Fruit fly (Drosophila melanogaster) whole organism, embryonic: ENCODE results near the gene dgrn.

Experiments
- Atf-2 ChIP-seq: fragments of 200-800 bp; sonication (Bioruptor generic); optimal IDR thresholded peaks from 2 replicates; lab custom pipeline; 2016; ENCODE audit warnings: missing biosample characterization, missing genetic modification characterization
- Bteb2 ChIP-seq: fragments of 200-800 bp; sonication (Bioruptor generic); optimal IDR thresholded peaks from 2 replicates; lab custom pipeline; 2016; ENCODE audit warnings: missing biosample characterization, missing genetic modification characterization
- CG10209 ChIP-seq: fragments of 200-800 bp; sonication (Bioruptor generic); optimal IDR thresholded peaks from 3 replicates; lab custom pipeline; 2017; ENCODE audit warnings: missing biosample characterization, mild to moderate bottlenecking, missing genetic modification characterization, missing genetic modification reagents
- CG10267 ChIP-seq: fragments of 200-800 bp; sonication (Bioruptor generic); optimal IDR thresholded peaks from 2 replicates; lab custom pipeline; 2018; ENCODE audit warnings: missing biosample characterization, mild to moderate bottlenecking, missing genetic modification characterization, moderate library complexity
- CG10462 ChIP-seq: fragments of 200-800 bp; sonication (Bioruptor generic); optimal IDR thresholded peaks from 2 replicates; lab custom pipeline; 2016; ENCODE audit warnings: missing biosample characterization, missing genetic modification characterization
- CG10959 ChIP-seq: fragments of 200-800 bp; sonication (Bioruptor generic); IDR thresholded peaks from 2 replicates; pipeline ENCODE4 v1.3.6; 2022; ENCODE audit warnings: missing biosample characterization, missing genetic modification characterization
- CG12299 ChIP-seq: fragments of 200-800 bp; sonication (Bioruptor generic); optimal IDR thresholded peaks from 2 replicates; lab custom pipeline; 2018; ENCODE audit warnings: missing biosample characterization, mild to moderate bottlenecking, missing genetic modification characterization
- CG1233 ChIP-seq: fragments of 200-800 bp; sonication (Bioruptor generic); optimal IDR thresholded peaks from 4 replicates; lab custom pipeline; 2018; ENCODE audit warnings: missing biosample characterization, mild to moderate bottlenecking, missing genetic modification characterization
- CG12391 ChIP-seq: fragments of 200-800 bp; sonication (Bioruptor generic); optimal IDR thresholded peaks from 3 replicates; lab custom pipeline; 2018; ENCODE audit warnings: missing biosample characterization, mild to moderate bottlenecking, missing genetic modification characterization, moderate library complexity
- CG13894 ChIP-seq: fragments of 200-800 bp; sonication (Bioruptor generic); optimal IDR thresholded peaks from 3 replicates; lab custom pipeline; 2018; ENCODE audit warnings: missing biosample characterization, mild to moderate bottlenecking, missing genetic modification characterization, moderate library complexity
- CG14441 ChIP-seq: fragments of 200-800 bp; sonication (Bioruptor generic); IDR thresholded peaks from 2 replicates; pipeline ENCODE4 v1.3.6; 2022; ENCODE audit warnings: missing biosample characterization, missing genetic modification characterization
- CG14667 ChIP-seq: fragments of 200-800 bp; sonication (Bioruptor generic); IDR thresholded peaks from 2 replicates; pipeline ENCODE4 v1.3.6; 2022; ENCODE audit warnings: missing biosample characterization, missing genetic modification characterization
- CG15269 ChIP-seq: fragments of 200-800 bp; sonication (Bioruptor generic); optimal IDR thresholded peaks from 2 replicates; lab custom pipeline; 2018; ENCODE audit warnings: missing biosample characterization, mild to moderate bottlenecking, missing genetic modification characterization, moderate library complexity
- CG1603 ChIP-seq: fragments of 200-800 bp; sonication (Bioruptor generic); optimal IDR thresholded peaks from 2 replicates; lab custom pipeline; 2019; ENCODE audit warnings: missing biosample characterization, mild to moderate bottlenecking, missing genetic modification characterization, moderate library complexity
- CG16815 ChIP-seq: fragments of 200-800 bp; sonication (Bioruptor generic); optimal IDR thresholded peaks from 3 replicates; lab custom pipeline; 2017; ENCODE audit warnings: missing biosample characterization, mild to moderate bottlenecking, missing genetic modification characterization
- CG17385 ChIP-seq: fragments of 200-800 bp; sonication (Bioruptor generic); optimal IDR thresholded peaks from 3 replicates; lab custom pipeline; 2018; ENCODE audit warnings: missing biosample characterization, mild to moderate bottlenecking, missing genetic modification characterization
- CG2202 ChIP-seq: fragments of 200-800 bp; sonication (Bioruptor generic); optimal IDR thresholded peaks from 2 replicates; lab custom pipeline; 2018; ENCODE audit warnings: missing biosample characterization, mild to moderate bottlenecking, missing genetic modification characterization
- CG2875 ChIP-seq: fragments of 200-800 bp; sonication (Bioruptor generic); optimal IDR thresholded peaks from 2 replicates; lab custom pipeline; 2017; ENCODE audit warnings: missing biosample characterization, mild to moderate bottlenecking, missing genetic modification characterization, missing genetic modification reagents
- CG30403 ChIP-seq: fragments of 200-800 bp; sonication (Bioruptor generic); optimal IDR thresholded peaks from 3 replicates; lab custom pipeline; 2016; ENCODE audit warnings: missing biosample characterization, missing genetic modification characterization
- CG30431 ChIP-seq: fragments of 200-800 bp; sonication (Bioruptor generic); optimal IDR thresholded peaks from 2 replicates; lab custom pipeline; 2017; ENCODE audit warnings: missing biosample characterization, missing genetic modification characterization
- CG31365 ChIP-seq: fragments of 200-800 bp; sonication (Bioruptor generic); optimal IDR thresholded peaks from 2 replicates; lab custom pipeline; 2018; ENCODE audit warnings: missing biosample characterization, mild to moderate bottlenecking, missing genetic modification characterization
- CG4404 ChIP-seq: fragments of 200-800 bp; sonication (Bioruptor generic); IDR thresholded peaks from 2 replicates; pipeline ENCODE4 v1.3.6; 2022; ENCODE audit warnings: missing biosample characterization, missing genetic modification characterization
- CG4820 ChIP-seq: fragments of 200-800 bp; sonication (Bioruptor generic); optimal IDR thresholded peaks from 3 replicates; lab custom pipeline; 2016; ENCODE audit warnings: missing biosample characterization, missing genetic modification characterization
- CG6254 ChIP-seq: fragments of 200-800 bp; sonication (Bioruptor generic); optimal IDR thresholded peaks from 3 replicates; lab custom pipeline; 2017; ENCODE audit warnings: mild to moderate bottlenecking, missing biosample characterization, missing genetic modification reagents, missing genetic modification characterization
- CG6272 ChIP-seq: fragments of 200-800 bp; sonication (Bioruptor generic); IDR thresholded peaks from 2 replicates; pipeline ENCODE4 v1.3.6; 2022; ENCODE audit warnings: missing biosample characterization, missing genetic modification characterization
- CG7271 ChIP-seq: fragments of 200-800 bp; sonication (Bioruptor generic); optimal IDR thresholded peaks from 2 replicates; lab custom pipeline; 2018; ENCODE audit warnings: missing biosample characterization, mild to moderate bottlenecking, missing genetic modification characterization, moderate library complexity
- CG8924 ChIP-seq: fragments of 200-800 bp; optimal IDR thresholded peaks from 3 replicates; lab custom pipeline; 2019; ENCODE audit warnings: missing biosample characterization, mild to moderate bottlenecking, missing genetic modification characterization, moderate library complexity
- Dad ChIP-seq: fragments of 200-800 bp; sonication (Bioruptor generic); optimal IDR thresholded peaks from 3 replicates; lab custom pipeline; 2016; ENCODE audit warnings: missing biosample characterization, missing genetic modification characterization
- Doc2 ChIP-seq: fragments of 200-800 bp; sonication (Bioruptor generic); IDR thresholded peaks from 2 replicates; pipeline ENCODE4 v1.3.6; 2022; ENCODE audit warnings: missing biosample characterization, missing genetic modification characterization
- Eip74EF ChIP-seq, 2 experiments: fragments of 200-800 bp in 1 of 2; fragments of >200 bp in 1 of 2; sonication (Bioruptor generic) in 1 of 2; optimal IDR thresholded peaks; 2 replicates each; lab custom pipeline; 2017 to 2019; ENCODE audit warnings: missing biosample characterization in 2 of 2, missing genetic modification characterization in 2 of 2, mild to moderate bottlenecking in 1 of 2, moderate library complexity in 1 of 2
- Hmr ChIP-seq: fragments of 200-800 bp; sonication (Bioruptor generic); optimal IDR thresholded peaks from 3 replicates; lab custom pipeline; 2017; ENCODE audit warnings: mild to moderate bottlenecking, missing biosample characterization, missing genetic modification reagents, missing genetic modification characterization
- Mad ChIP-seq: fragments of 200-800 bp; sonication (Bioruptor generic); optimal IDR thresholded peaks from 2 replicates; lab custom pipeline; 2016; ENCODE audit warnings: missing biosample characterization, missing genetic modification characterization
- Mrtf ChIP-seq: fragments of 200-800 bp; sonication (Bioruptor generic); IDR thresholded peaks from 3 replicates; pipeline ENCODE4 v1.3.6; 2022; ENCODE audit warnings: missing biosample characterization, missing genetic modification characterization
- Pdp1 ChIP-seq, 2 experiments: fragments of 200-800 bp; sonication (Bioruptor generic); optimal IDR thresholded peaks; 3 replicates each; lab custom pipeline; 2016; ENCODE audit warnings: missing biosample characterization in 2 of 2, missing genetic modification characterization in 2 of 2, mild to moderate bottlenecking in 1 of 2, moderate library complexity in 1 of 2
- Sox100B ChIP-seq: fragments of 200-800 bp; sonication (Bioruptor generic); optimal IDR thresholded peaks from 3 replicates; lab custom pipeline; 2018; ENCODE audit warnings: missing biosample characterization, mild to moderate bottlenecking, missing genetic modification characterization
- abd-A ChIP-seq: fragments of 200-800 bp; sonication (Bioruptor generic); optimal IDR thresholded peaks from 3 replicates; lab custom pipeline; 2019; ENCODE audit warnings: missing biosample characterization, mild to moderate bottlenecking, missing genetic modification characterization, moderate library complexity
- ato ChIP-seq: fragments of 200-800 bp; sonication (Bioruptor generic); IDR thresholded peaks from 2 replicates; pipeline ENCODE4 v1.3.6; 2022; ENCODE audit warnings: missing biosample characterization, missing genetic modification characterization; ENCODE audit not compliant: partially characterized antibody
- ci ChIP-seq: fragments of 200-800 bp; sonication (Bioruptor generic); IDR thresholded peaks from 3 replicates; pipeline ENCODE4 v1.3.6; 2022; ENCODE audit warnings: missing biosample characterization, missing genetic modification characterization
- cwo ChIP-seq: fragments of 200-800 bp; sonication (Bioruptor generic); optimal IDR thresholded peaks from 3 replicates; lab custom pipeline; 2017; ENCODE audit warnings: missing biosample characterization, missing genetic modification characterization, mild to moderate bottlenecking, moderate library complexity, missing genetic modification reagents
- dysf ChIP-seq: fragments of 200-800 bp; sonication (Bioruptor generic); IDR thresholded peaks from 3 replicates; pipeline ENCODE4 v1.3.6; 2022; ENCODE audit warnings: missing biosample characterization, missing genetic modification characterization
- eve ChIP-seq, 2 experiments: fragments of >200 bp; optimal IDR thresholded peaks; 2 replicates each; lab custom pipeline; 2017; ENCODE audit warnings: missing biosample characterization in 2 of 2, missing genetic modification characterization in 2 of 2
- ewg ChIP-seq: fragments of 200-800 bp; sonication (Bioruptor generic); optimal IDR thresholded peaks from 3 replicates; lab custom pipeline; 2017; ENCODE audit warnings: mild to moderate bottlenecking, missing biosample characterization, missing genetic modification reagents, missing genetic modification characterization
- h ChIP-seq: fragments of >200 bp; optimal IDR thresholded peaks from 2 replicates; lab custom pipeline; 2017
- knrl ChIP-seq: fragments of 200-800 bp; sonication (Bioruptor generic); IDR thresholded peaks from 3 replicates; pipeline ENCODE4 v1.3.6; 2022; ENCODE audit warnings: missing biosample characterization, missing genetic modification characterization; ENCODE audit not compliant: partially characterized antibody
- ro ChIP-seq: fragments of 200-800 bp; sonication (Bioruptor generic); IDR thresholded peaks from 2 replicates; pipeline ENCODE4 v1.3.6; 2022; ENCODE audit warnings: missing biosample characterization, missing genetic modification characterization
- row ChIP-seq: fragments of 200-800 bp; sonication (Bioruptor generic); IDR thresholded peaks from 3 replicates; pipeline ENCODE4 v1.3.6; 2022; ENCODE audit warnings: missing biosample characterization, missing genetic modification characterization
- shn ChIP-seq: fragments of 200-800 bp; sonication (Bioruptor generic); optimal IDR thresholded peaks from 3 replicates; lab custom pipeline; 2016; ENCODE audit warnings: missing biosample characterization, missing genetic modification characterization
- sima ChIP-seq: fragments of 200-800 bp; sonication (Bioruptor generic); optimal IDR thresholded peaks from 2 replicates; lab custom pipeline; 2016; ENCODE audit warnings: missing biosample characterization, missing genetic modification characterization
- tap ChIP-seq: fragments of 200-800 bp; optimal IDR thresholded peaks from 3 replicates; lab custom pipeline; 2019; ENCODE audit warnings: missing biosample characterization, mild to moderate bottlenecking, missing genetic modification characterization, moderate library complexity
- zfh1 ChIP-seq: fragments of 200-800 bp; sonication (Bioruptor generic); IDR thresholded peaks from 3 replicates; pipeline ENCODE4 v1.3.6; 2022; ENCODE audit warnings: missing biosample characterization, missing genetic modification characterization

dgrn gene

DNA sequence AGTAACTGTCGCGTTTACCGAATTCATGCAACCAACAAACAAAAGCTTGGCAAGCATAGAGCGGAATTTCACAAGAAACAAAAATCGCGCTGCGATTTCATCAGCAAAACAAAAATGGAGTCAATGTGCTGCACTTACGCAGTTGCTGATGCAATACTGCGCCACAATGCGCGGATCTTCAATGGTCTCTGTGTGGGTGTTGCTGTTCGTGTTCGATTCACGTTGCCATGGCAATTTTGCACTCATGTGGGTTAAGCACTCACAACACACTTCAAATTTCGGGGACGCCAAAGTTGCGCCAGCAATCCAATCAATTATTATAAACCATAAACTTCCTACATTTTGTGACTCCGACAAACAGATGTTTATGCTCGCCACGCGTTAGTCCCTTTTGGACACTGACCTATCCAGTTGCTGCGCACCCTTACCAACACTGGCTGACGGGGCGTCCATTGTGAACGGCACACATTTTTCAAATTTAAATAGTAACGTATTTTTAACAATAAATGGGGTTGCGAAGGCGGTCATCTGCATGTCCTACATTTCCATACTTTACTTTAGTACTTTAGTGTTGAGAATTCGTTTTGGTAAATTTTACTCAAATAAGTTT, 37.7 kb downstream of the dgrn start, which contains the start of gene CG2017 (continued):
- TF ChIP-seq CG4404 (GFP tag; lab: Robert Waterston, UW): no peak
- TF ChIP-seq shn (GFP tag; lab: Kevin White, UChicago): peak; percentile 68
- no peak for TF ChIP-seq ato (GFP tag; lab: Robert Waterston, UW)
- no peak for TF ChIP-seq Atf-2 (GFP tag; lab: Kevin White, UChicago)
- TF ChIP-seq Doc2: no peak
- peak; percentile 29; the same call in 1 of the 3 replicates for TF ChIP-seq dysf (GFP tag; lab: Robert Waterston, UW)
- no peak for TF ChIP-seq CG7271 (tag; lab: Kevin White, UChicago)
- peak; percentile 6 for TF ChIP-seq CG17385
- 0 out of 2 replicates have a peak, but pooled peaks have one; percentile 18 for TF ChIP-seq CG6272 (GFP tag; lab: Robert Waterston, UW)
- no peak for TF ChIP-seq CG4820 (GFP tag; lab: Kevin White, UChicago)
- no peak for TF ChIP-seq eve (GFP tag; optimal IDR thresholded peaks at IDR 0.05; lab: Kevin White, UChicago)
- peak; percentile 49 for TF ChIP-seq abd-A (tag; lab: Kevin White, UChicago)
- TF ChIP-seq CG12299 (tag; lab: Kevin White, UChicago): no peak
- peak; percentile 73 for TF ChIP-seq Dad (GFP tag; lab: Kevin White, UChicago)
- peak; percentile 29 for TF ChIP-seq CG1233 (GFP tag; lab: Kevin White, UChicago)
- no peak for TF ChIP-seq Mrtf (GFP tag; lab: Robert Waterston, UW)
- peak; percentile 43 for TF ChIP-seq CG10209
- no peak for TF ChIP-seq CG2202 (tag; lab: Kevin White, UChicago)
- peak; percentile 24 for TF ChIP-seq CG12391 (tag; lab: Kevin White, UChicago)
- peak; percentile 25 for TF ChIP-seq CG8924 (tag; lab: Kevin White, UChicago)
- TF ChIP-seq CG30403 (GFP tag; lab: Kevin White, UChicago): peak; percentile 26
- TF ChIP-seq CG15269 (tag; lab: Kevin White, UChicago): peak; percentile 20
- TF ChIP-seq CG31365: no peak
- no peak for TF ChIP-seq CG10959
- TF ChIP-seq CG30431 (GFP tag; lab: Kevin White, UChicago): peak; percentile 20
- no peak for TF ChIP-seq Eip74EF (GFP tag; optimal IDR thresholded peaks at IDR 0.05; lab: Kevin White, UChicago)
- TF ChIP-seq CG16815 (GFP tag; lab: Kevin White, UChicago): no peak
- TF ChIP-seq Sox100B (GFP tag; lab: Kevin White, UChicago): no peak
- TF ChIP-seq Mad: peak; percentile 57
- no peak for TF ChIP-seq CG6254 (GFP tag; lab: Kevin White, UChicago)
- TF ChIP-seq ci (GFP tag; lab: Robert Waterston, UW): peak; percentile 71; the same call in 2 of the 3 replicates
- TF ChIP-seq sima: no peak
- TF ChIP-seq knrl: no peak; the same call in 2 of the 3 replicates
- TF ChIP-seq cwo (GFP tag; lab: Kevin White, UChicago): no peak
- TF ChIP-seq ewg: peak; percentile 44
- TF ChIP-seq CG14441 (GFP tag; lab: Robert Waterston, UW): no peak; the same call in 1 of the 2 replicates
- no peak for TF ChIP-seq h (lab: Kevin White, UChicago)
- peak; percentile 36 for TF ChIP-seq Hmr (GFP tag; lab: Kevin White, UChicago)
- TF ChIP-seq row (GFP tag; lab: Robert Waterston, UW): peak; percentile 36; the same call in 1 of the 3 replicates
- TF ChIP-seq CG10462 (GFP tag; lab: Kevin White, UChicago): no peak
- peak; percentile 98 for TF ChIP-seq CG10267 (tag; lab: Kevin White, UChicago)
- TF ChIP-seq CG2875 (GFP tag; lab: Kevin White, UChicago): peak; percentile 15
- no peak for TF ChIP-seq tap
- no peak for TF ChIP-seq Bteb2
- peak; percentile 90 for TF ChIP-seq CG1603
- TF ChIP-seq Pdp1 (GFP tag; optimal IDR thresholded peaks at IDR 0.05; lab: Kevin White, UChicago): peak; percentile 45 to 81
- TF ChIP-seq ro (GFP tag; lab: Robert Waterston, UW): no peak
- TF ChIP-seq CG14667: no peak
- peak; percentile 45; the same call in 1 of the 3 replicates for TF ChIP-seq zfh1 (GFP tag; lab: Robert Waterston, UW)
- peak; percentile 1 for TF ChIP-seq CG13894 (tag; lab: Kevin White, UChicago)
